Worm (Caenorhabditis elegans) whole organism, mixed stage, embryonic: ENCODE results near the gene srh-244.

Source experiments
- elt-3 ChIP-seq: fragments of 150-350 bp; optimal IDR thresholded peaks from 2 replicates; lab custom pipeline; 2014; ENCODE audit warnings: missing biosample characterization, missing genetic modification characterization
- ham-2 ChIP-seq: fragments of 200-800 bp; sonication (Bioruptor generic); optimal IDR thresholded peaks from 2 replicates; lab custom pipeline; 2018; ENCODE audit warnings: mild to moderate bottlenecking, missing genetic modification characterization, missing compliant biosample characterization
- lsy-2 ChIP-seq: fragments of 150-350 bp; optimal IDR thresholded peaks from 2 replicates; lab custom pipeline; 2014; ENCODE audit warnings: missing biosample characterization, missing genetic modification characterization
- mab-5 ChIP-seq: fragments of 150-350 bp; optimal IDR thresholded peaks from 2 replicates; lab custom pipeline; 2014; ENCODE audit warnings: missing biosample characterization, missing genetic modification characterization
- nhr-12 ChIP-seq: fragments of 150-350 bp; optimal IDR thresholded peaks from 2 replicates; lab custom pipeline; 2014; ENCODE audit warnings: missing biosample characterization, missing genetic modification characterization
- nhr-2 ChIP-seq: fragments of 150-350 bp; optimal IDR thresholded peaks from 2 replicates; lab custom pipeline; 2014; ENCODE audit warnings: missing biosample characterization, missing genetic modification characterization
- nhr-237 ChIP-seq: fragments of 150-350 bp; optimal IDR thresholded peaks from 2 replicates; lab custom pipeline; 2014; ENCODE audit warnings: missing biosample characterization, missing genetic modification characterization
- nhr-28 ChIP-seq: fragments of 150-350 bp; optimal IDR thresholded peaks from 2 replicates; lab custom pipeline; 2014; ENCODE audit warnings: missing biosample characterization, missing genetic modification characterization
- nhr-76 ChIP-seq: sonication (generic microtip); optimal IDR thresholded peaks from 2 replicates; lab custom pipeline; 2017; ENCODE audit warnings: missing biosample characterization, missing genetic modification characterization
- pha-4 ChIP-seq: fragments of 150-350 bp; optimal IDR thresholded peaks from 2 replicates; lab custom pipeline; 2018; ENCODE audit warnings: missing biosample characterization, missing genetic modification reagents, missing genetic modification characterization
- snpc-4 ChIP-seq: fragments of 150-350 bp; optimal IDR thresholded peaks from 2 replicates; lab custom pipeline; 2014; ENCODE audit warnings: missing biosample characterization, missing genetic modification characterization
- tbx-8 ChIP-seq: fragments of 200-800 bp; sonication (Bioruptor generic); optimal IDR thresholded peaks from 2 replicates; lab custom pipeline; 2018; ENCODE audit warnings: mild to moderate bottlenecking, missing genetic modification characterization, moderate library complexity, missing compliant biosample characterization
- unc-39 ChIP-seq: fragments of 150-350 bp; optimal IDR thresholded peaks from 2 replicates; lab custom pipeline; 2014; ENCODE audit warnings: missing biosample characterization, missing genetic modification characterization
- ztf-11 ChIP-seq: fragments of 150-350 bp; optimal IDR thresholded peaks from 2 replicates; lab custom pipeline; 2014; ENCODE audit warnings: missing biosample characterization, missing genetic modification characterization

- TF ChIP-seq snpc-4 (tag; lab: Kevin White, UChicago) (no peak), ztf-11 (tag; lab: Kevin White, UChicago) (no peak), tbx-8 (GFP tag; lab: Kevin White, UChicago) (no peak), lsy-2 (tag; lab: Kevin White, UChicago) (no peak), pha-4 (tag; lab: Kevin White, UChicago) (no peak), nhr-237 (tag; lab: Kevin White, UChicago) (no peak), nhr-12 (no peak), mab-5 (no peak), nhr-2 (tag; lab: Kevin White, UChicago) (no peak), elt-3 (tag; lab: Kevin White, UChicago) (no peak), unc-39 (tag; lab: Kevin White, UChicago) (no peak), ham-2 (GFP tag; lab: Kevin White, UChicago) (no peak), nhr-28 (tag; lab: Kevin White, UChicago) (no peak), nhr-76 (no peak)
Observed at ce11 chrV:7381008-7381407, 37.4 kb downstream of the srh-244 start, which contains the start of gene C03G6.17.
